Fruit fly (Drosophila melanogaster) whole organism, embryonic: ENCODE results near the gene CG33510.

Experiments used
- BEAF-32 ChIP-seq: fragments of 200-800 bp; sonication (Bioruptor generic); optimal IDR thresholded peaks from 3 replicates; lab custom pipeline; 2017; ENCODE audit warnings: missing biosample characterization, missing genetic modification characterization, mild to moderate bottlenecking, moderate library complexity, missing genetic modification reagents
- Bdp1 ChIP-seq: fragments of 200-800 bp; sonication (Bioruptor generic); optimal IDR thresholded peaks from 3 replicates; lab custom pipeline; 2016; ENCODE audit warnings: missing biosample characterization, missing genetic modification characterization
- C15 ChIP-seq: fragments of 200-800 bp; sonication (Bioruptor generic); IDR thresholded peaks from 3 replicates; pipeline ENCODE4 v1.3.6; 2022; ENCODE audit warnings: missing biosample characterization, missing genetic modification characterization
- CG10959 ChIP-seq: fragments of 200-800 bp; sonication (Bioruptor generic); IDR thresholded peaks from 2 replicates; pipeline ENCODE4 v1.3.6; 2022; ENCODE audit warnings: missing biosample characterization, missing genetic modification characterization
- CG11085 ChIP-seq: fragments of 200-800 bp; sonication (Bioruptor generic); IDR thresholded peaks from 2 replicates; pipeline ENCODE4 v1.3.6; 2022; ENCODE audit warnings: missing biosample characterization, missing genetic modification characterization
- CG11696 ChIP-seq: fragments of 200-800 bp; sonication (Bioruptor generic); IDR thresholded peaks from 2 replicates; pipeline ENCODE4 v1.3.6; 2022; ENCODE audit warnings: missing biosample characterization, missing genetic modification characterization
- CG15269 ChIP-seq: fragments of 200-800 bp; sonication (Bioruptor generic); optimal IDR thresholded peaks from 2 replicates; lab custom pipeline; 2018; ENCODE audit warnings: missing biosample characterization, mild to moderate bottlenecking, missing genetic modification characterization, moderate library complexity
- CG15479 ChIP-seq: fragments of 200-800 bp; sonication (Bioruptor generic); optimal IDR thresholded peaks from 3 replicates; lab custom pipeline; 2019; ENCODE audit warnings: missing biosample characterization, mild to moderate bottlenecking, missing genetic modification characterization, moderate library complexity
- CG1647 ChIP-seq: fragments of 200-800 bp; sonication (Bioruptor generic); optimal IDR thresholded peaks from 3 replicates; lab custom pipeline; 2016; ENCODE audit warnings: missing biosample characterization, missing genetic modification characterization
- CG17328 ChIP-seq: fragments of 200-800 bp; sonication (Bioruptor generic); IDR thresholded peaks from 2 replicates; pipeline ENCODE4 v1.3.6; 2022; ENCODE audit warnings: missing biosample characterization, missing genetic modification characterization
- CG17802 ChIP-seq: fragments of 200-800 bp; sonication (Bioruptor generic); optimal IDR thresholded peaks from 2 replicates; lab custom pipeline; 2018; ENCODE audit warnings: missing biosample characterization, mild to moderate bottlenecking, missing genetic modification characterization, moderate library complexity
- CG18599 ChIP-seq: fragments of 200-800 bp; sonication (Bioruptor generic); optimal IDR thresholded peaks from 3 replicates; lab custom pipeline; 2017; ENCODE audit warnings: missing biosample characterization, missing genetic modification characterization, mild to moderate bottlenecking, moderate library complexity, missing genetic modification reagents
- CG18619 ChIP-seq: fragments of 200-800 bp; sonication (Bioruptor generic); optimal IDR thresholded peaks from 3 replicates; lab custom pipeline; 2017; ENCODE audit warnings: missing biosample characterization, mild to moderate bottlenecking, missing genetic modification characterization
- CG18764 ChIP-seq: fragments of 200-800 bp; sonication (Bioruptor generic); optimal IDR thresholded peaks from 3 replicates; lab custom pipeline; 2016; ENCODE audit warnings: missing biosample characterization, missing genetic modification characterization
- CG2889 ChIP-seq: fragments of 200-800 bp; sonication (Bioruptor generic); IDR thresholded peaks from 3 replicates; pipeline ENCODE4 v1.3.6; 2022; ENCODE audit warnings: missing biosample characterization, missing genetic modification characterization
- CG3847 ChIP-seq: fragments of 200-800 bp; sonication (Bioruptor generic); IDR thresholded peaks from 2 replicates; pipeline ENCODE4 v1.3.6; 2022; ENCODE audit warnings: missing biosample characterization, missing genetic modification characterization
- CG4404 ChIP-seq: fragments of 200-800 bp; sonication (Bioruptor generic); IDR thresholded peaks from 2 replicates; pipeline ENCODE4 v1.3.6; 2022; ENCODE audit warnings: missing biosample characterization, missing genetic modification characterization
- CG4424 ChIP-seq: fragments of 200-800 bp; sonication (Bioruptor generic); optimal IDR thresholded peaks from 3 replicates; lab custom pipeline; 2016; ENCODE audit warnings: missing biosample characterization, missing genetic modification characterization
- CG4617 ChIP-seq: fragments of 200-800 bp; sonication (Bioruptor generic); optimal IDR thresholded peaks from 3 replicates; lab custom pipeline; 2016; ENCODE audit warnings: missing biosample characterization, missing genetic modification characterization, borderline replicate concordance
- CG6854 ChIP-seq: fragments of 200-800 bp; sonication (Bioruptor generic); optimal IDR thresholded peaks from 3 replicates; lab custom pipeline; 2017; ENCODE audit warnings: missing biosample characterization, mild to moderate bottlenecking, missing genetic modification characterization
- CG7271 ChIP-seq: fragments of 200-800 bp; sonication (Bioruptor generic); optimal IDR thresholded peaks from 2 replicates; lab custom pipeline; 2018; ENCODE audit warnings: missing biosample characterization, mild to moderate bottlenecking, missing genetic modification characterization, moderate library complexity
- CG8290 ChIP-seq, 3 experiments: fragments of 200-800 bp; sonication (Bioruptor generic); optimal IDR thresholded peaks; 2 replicates each; lab custom pipeline; 2016 to 2019; ENCODE audit warnings: missing biosample characterization in 3 of 3, missing genetic modification characterization in 3 of 3, mild to moderate bottlenecking in 2 of 3, moderate library complexity in 1 of 3
- Drgx ChIP-seq: fragments of 200-800 bp; sonication (Bioruptor generic); IDR thresholded peaks from 2 replicates; pipeline ENCODE4 v1.3.6; 2022; ENCODE audit warnings: missing biosample characterization, missing genetic modification characterization
- Fer3 ChIP-seq: fragments of 200-800 bp; sonication (Bioruptor generic); optimal IDR thresholded peaks from 2 replicates; lab custom pipeline; 2018; ENCODE audit warnings: missing biosample characterization, mild to moderate bottlenecking, missing genetic modification characterization, moderate library complexity
- HLH4C ChIP-seq: fragments of 200-800 bp; sonication (Bioruptor generic); IDR thresholded peaks from 3 replicates; pipeline ENCODE4 v1.3.6; 2022; ENCODE audit warnings: missing biosample characterization, missing genetic modification characterization; ENCODE audit not compliant: partially characterized antibody
- Hand ChIP-seq: fragments of 200-800 bp; sonication (Bioruptor generic); optimal IDR thresholded peaks from 2 replicates; lab custom pipeline; 2017; ENCODE audit warnings: mild to moderate bottlenecking, missing biosample characterization, missing genetic modification reagents, missing genetic modification characterization
- Hr39 ChIP-seq: fragments of >200 bp; optimal IDR thresholded peaks from 2 replicates; lab custom pipeline; 2017
- Jarid2 ChIP-seq: fragments of 200-800 bp; sonication (Bioruptor generic); optimal IDR thresholded peaks from 3 replicates; lab custom pipeline; 2017; ENCODE audit warnings: mild to moderate bottlenecking, missing biosample characterization, missing genetic modification reagents, missing genetic modification characterization
- Mad ChIP-seq: fragments of 200-800 bp; sonication (Bioruptor generic); optimal IDR thresholded peaks from 2 replicates; lab custom pipeline; 2016; ENCODE audit warnings: missing biosample characterization, missing genetic modification characterization
- NC2β ChIP-seq: fragments of 200-800 bp; sonication (Bioruptor generic); optimal IDR thresholded peaks from 2 replicates; lab custom pipeline; 2016; ENCODE audit warnings: missing biosample characterization, missing genetic modification characterization
- Nf-YA ChIP-seq: fragments of 200-800 bp; sonication (Bioruptor generic); IDR thresholded peaks from 2 replicates; pipeline ENCODE4 v1.3.6; 2022; ENCODE audit warnings: missing biosample characterization, missing genetic modification characterization
- ab ChIP-seq: fragments of 200-800 bp; sonication (Bioruptor generic); optimal IDR thresholded peaks from 2 replicates; lab custom pipeline; 2016; ENCODE audit warnings: missing biosample characterization, missing genetic modification characterization
- ato ChIP-seq: fragments of 200-800 bp; sonication (Bioruptor generic); IDR thresholded peaks from 2 replicates; pipeline ENCODE4 v1.3.6; 2022; ENCODE audit warnings: missing biosample characterization, missing genetic modification characterization; ENCODE audit not compliant: partially characterized antibody
- bab2 ChIP-seq: fragments of 200-800 bp; sonication (Bioruptor generic); optimal IDR thresholded peaks from 2 replicates; lab custom pipeline; 2016; ENCODE audit warnings: missing biosample characterization, missing genetic modification characterization
- bowl ChIP-seq: fragments of 200-800 bp; sonication (Bioruptor generic); IDR thresholded peaks from 2 replicates; pipeline ENCODE4 v1.3.6; 2022; ENCODE audit warnings: missing biosample characterization, missing genetic modification characterization
- bsh ChIP-seq, 2 experiments: fragments of 200-800 bp; sonication (Bioruptor generic); optimal IDR thresholded peaks; 2 replicates each; lab custom pipeline; 2017 to 2018; ENCODE audit warnings: mild to moderate bottlenecking in 2 of 2, missing biosample characterization in 2 of 2, missing genetic modification characterization in 2 of 2, moderate library complexity in 1 of 2
- cad ChIP-seq: fragments of >200 bp; optimal IDR thresholded peaks from 2 replicates; lab custom pipeline; 2017; ENCODE audit warnings: missing biosample characterization, missing genetic modification characterization
- crc ChIP-seq: fragments of 200-800 bp; sonication (Bioruptor generic); optimal IDR thresholded peaks from 2 replicates; lab custom pipeline; 2016; ENCODE audit warnings: missing biosample characterization, missing genetic modification characterization
- dan ChIP-seq: fragments of 200-800 bp; sonication (Bioruptor generic); IDR thresholded peaks from 2 replicates; pipeline ENCODE4 v1.3.6; 2022; ENCODE audit warnings: missing biosample characterization, missing genetic modification characterization
- en ChIP-seq: fragments of 200-800 bp; sonication (Bioruptor generic); optimal IDR thresholded peaks from 2 replicates; lab custom pipeline; 2016; ENCODE audit warnings: missing biosample characterization, missing genetic modification characterization
- fu2 ChIP-seq: fragments of 200-800 bp; sonication (Bioruptor generic); optimal IDR thresholded peaks from 2 replicates; lab custom pipeline; 2016; ENCODE audit warnings: missing biosample characterization, missing genetic modification characterization
- gce ChIP-seq: fragments of 200-800 bp; sonication (Bioruptor generic); IDR thresholded peaks from 3 replicates; pipeline ENCODE4 v1.3.6; 2022; ENCODE audit warnings: missing biosample characterization, missing genetic modification characterization
- gro ChIP-seq: fragments of 200-800 bp; sonication (Bioruptor generic); optimal IDR thresholded peaks from 2 replicates; lab custom pipeline; 2016; ENCODE audit warnings: missing biosample characterization, missing genetic modification characterization
- gt ChIP-seq: fragments of 200-800 bp; sonication (Bioruptor generic); IDR thresholded peaks from 2 replicates; pipeline ENCODE4 v1.3.6; 2022; ENCODE audit warnings: missing biosample characterization, missing genetic modification characterization
- h ChIP-seq: fragments of >200 bp; optimal IDR thresholded peaks from 2 replicates; lab custom pipeline; 2017
- her ChIP-seq: fragments of 200-800 bp; sonication (Bioruptor generic); optimal IDR thresholded peaks from 2 replicates; lab custom pipeline; 2016; ENCODE audit warnings: missing biosample characterization, missing genetic modification characterization
- hth ChIP-seq: fragments of >200 bp; optimal IDR thresholded peaks from 2 replicates; lab custom pipeline; 2017; ENCODE audit warnings: inconsistent platforms
- inv ChIP-seq: fragments of 200-800 bp; sonication (Bioruptor generic); IDR thresholded peaks from 2 replicates; pipeline ENCODE4 v1.3.6; 2022; ENCODE audit warnings: missing biosample characterization, missing genetic modification characterization; ENCODE audit not compliant: partially characterized antibody
- jing ChIP-seq: fragments of 200-800 bp; sonication (Bioruptor generic); optimal IDR thresholded peaks from 2 replicates; lab custom pipeline; 2018; ENCODE audit warnings: missing biosample characterization, mild to moderate bottlenecking, missing genetic modification characterization
- vvl ChIP-seq: fragments of 200-800 bp; sonication (Bioruptor generic); IDR thresholded peaks from 2 replicates; pipeline ENCODE4 v1.3.6; 2022; ENCODE audit warnings: missing biosample characterization, missing genetic modification characterization
- zen2 ChIP-seq: fragments of 200-800 bp; sonication (Bioruptor generic); IDR thresholded peaks from 3 replicates; pipeline ENCODE4 v1.3.6; 2022; ENCODE audit warnings: missing biosample characterization, missing genetic modification characterization; ENCODE audit not compliant: partially characterized antibody

Gene CG33510

DNA sequence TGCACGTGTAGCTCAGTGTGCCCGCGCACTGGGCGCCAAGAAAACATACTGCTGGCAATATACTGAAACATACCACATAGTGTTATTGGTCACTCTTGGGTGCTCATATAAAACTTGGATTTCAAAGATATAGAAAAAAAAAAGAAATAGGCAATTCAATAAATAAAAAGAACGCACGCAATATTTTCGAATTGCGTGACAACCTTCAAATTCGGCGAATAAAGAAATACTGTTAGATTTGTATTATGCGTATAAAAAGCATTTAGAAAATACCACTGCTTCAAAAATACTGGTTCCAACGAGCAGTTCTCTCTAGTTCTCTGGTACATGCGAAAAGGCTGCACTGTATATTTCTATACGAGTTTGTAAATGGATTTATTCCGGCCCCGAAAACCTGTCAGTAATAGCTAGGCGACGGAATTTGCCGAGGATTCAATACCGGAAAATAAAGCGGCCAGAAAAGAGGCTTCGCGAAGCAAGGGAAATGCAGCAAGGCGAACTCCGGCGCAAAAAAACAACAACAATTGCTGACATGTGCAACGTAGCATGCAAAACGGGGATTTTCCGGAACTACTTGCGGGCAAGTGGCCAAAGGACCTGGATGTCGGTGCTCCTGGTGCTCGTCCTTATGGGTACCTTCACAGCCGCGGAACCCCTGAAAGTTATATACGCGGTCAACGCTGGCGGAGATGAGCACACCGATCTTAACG is 18.4 kb upstream of the CG33510 start, which contains the start of gene CG9257 (continued):
- no peak for TF ChIP-seq CG11085 (GFP tag; lab: Robert Waterston, UW)
- no peak for TF ChIP-seq gce (GFP tag; lab: Robert Waterston, UW)
- TF ChIP-seq CG17328 (GFP tag; lab: Robert Waterston, UW), result no peak
- no peak for TF ChIP-seq CG8290 (GFP tag; optimal IDR thresholded peaks at IDR 0.05; lab: Kevin White, UChicago)
- TF ChIP-seq CG8290 (tag; optimal IDR thresholded peaks at IDR 0.05; lab: Kevin White, UChicago), result no peak
- no peak for TF ChIP-seq CG3847
- TF ChIP-seq C15 (GFP tag; lab: Robert Waterston, UW), result no peak
- TF ChIP-seq Fer3 (tag; lab: Kevin White, UChicago), result no peak
- peak; percentile 48 for TF ChIP-seq CG4617 (GFP tag; lab: Kevin White, UChicago)
- no peak for TF ChIP-seq CG6854 (GFP tag; lab: Kevin White, UChicago)
- TF ChIP-seq vvl (GFP tag; lab: Robert Waterston, UW), result no peak
- no peak for TF ChIP-seq Drgx (GFP tag; lab: Robert Waterston, UW)
- TF ChIP-seq en (GFP tag; lab: Kevin White, UChicago), result no peak
- no peak for TF ChIP-seq CG10959 (GFP tag; lab: Robert Waterston, UW)
- no peak for TF ChIP-seq CG18764
- TF ChIP-seq Bdp1, result no peak
- TF ChIP-seq NC2β (GFP tag; lab: Kevin White, UChicago), result no peak
- peak; percentile 20 for TF ChIP-seq CG4424 (GFP tag; lab: Kevin White, UChicago)
- TF ChIP-seq CG1647 (GFP tag; lab: Kevin White, UChicago), result no peak
- no peak for TF ChIP-seq CG7271
- TF ChIP-seq dan (GFP tag; lab: Robert Waterston, UW), result no peak
- no peak for TF ChIP-seq Jarid2 (GFP tag; lab: Kevin White, UChicago)
- no peak for TF ChIP-seq CG11696
- TF ChIP-seq jing, result no peak
- TF ChIP-seq CG17802 (tag; lab: Kevin White, UChicago), result no peak
- no peak for TF ChIP-seq crc
- TF ChIP-seq Nf-YA (GFP tag; lab: Robert Waterston, UW), result no peak
- TF ChIP-seq CG18619 (GFP tag; lab: Kevin White, UChicago), result no peak
- no peak for TF ChIP-seq ab (GFP tag; lab: Kevin White, UChicago)
- no peak for TF ChIP-seq CG2889 (GFP tag; lab: Robert Waterston, UW)
- TF ChIP-seq Hand (GFP tag; lab: Kevin White, UChicago), result no peak
- no peak for TF ChIP-seq HLH4C (GFP tag; lab: Robert Waterston, UW)
- TF ChIP-seq CG15269 (tag; lab: Kevin White, UChicago), result no peak
- TF ChIP-seq h (lab: Kevin White, UChicago), result no peak
- no peak for TF ChIP-seq CG15479
- TF ChIP-seq bowl (GFP tag; lab: Robert Waterston, UW), result no peak
- peak; percentile 6 for TF ChIP-seq bab2 (GFP tag; lab: Kevin White, UChicago)
- no peak for TF ChIP-seq zen2 (GFP tag; lab: Robert Waterston, UW)
- no peak for TF ChIP-seq Hr39 (lab: Kevin White, UChicago)
- no peak for TF ChIP-seq gt
- TF ChIP-seq Mad (GFP tag; lab: Kevin White, UChicago), result no peak
- TF ChIP-seq ato, result no peak
- peak; percentile 34 for TF ChIP-seq gro
- no peak for TF ChIP-seq CG18599 (GFP tag; lab: Kevin White, UChicago)
- TF ChIP-seq cad (GFP tag; lab: Kevin White, UChicago), result no peak
- no peak for TF ChIP-seq her (GFP tag; lab: Kevin White, UChicago)
- TF ChIP-seq CG4404 (GFP tag; lab: Robert Waterston, UW), result no peak
- TF ChIP-seq BEAF-32, result peak; percentile 38
- no peak for TF ChIP-seq inv
- TF ChIP-seq hth, result no peak
- no peak for TF ChIP-seq bsh (GFP tag; optimal IDR thresholded peaks at IDR 0.05; lab: Kevin White, UChicago)
- peak; percentile 64 for TF ChIP-seq fu2 (GFP tag; lab: Kevin White, UChicago)
